Fruit fly (Drosophila melanogaster) whole organism: ENCODE data around the gene caup.

Source experiments
- EcR ChIP-seq, 2 experiments: fragments of >200 bp; optimal IDR thresholded peaks; 2 replicates each; lab custom pipeline; 2017; ENCODE audit warnings: missing biosample characterization in 2 of 2, missing genetic modification characterization in 2 of 2, missing genetic modification reagents in 2 of 2
- usp ChIP-seq: fragments of >200 bp; optimal IDR thresholded peaks from 2 replicates; lab custom pipeline; 2017; ENCODE audit warnings: missing biosample characterization, missing genetic modification characterization, mixed read lengths

dm6 chr3L:12616400-12616799 lies 7.0 kb downstream of the caup start:
- TF ChIP-seq usp (GFP tag; lab: Kevin White, UChicago) (no peak), EcR (GFP tag; optimal IDR thresholded peaks at IDR 0.05; lab: Kevin White, UChicago) (no peak)
